Worm (Caenorhabditis elegans) whole organism, late embryonic: ENCODE measurements around the gene nhr-72.
"Not testable (repeated sequence)": the region's sequence is repeated elsewhere in the genome, so short reads cannot be mapped to it uniquely, and the experiment has no call there.

Source experiments
- C38D4.7 ChIP-seq: fragments of 200-800 bp; sonication (Bioruptor generic); optimal IDR thresholded peaks from 2 replicates; lab custom pipeline; 2018; ENCODE audit warnings: mild to moderate bottlenecking, missing genetic modification characterization, moderate library complexity, missing compliant biosample characterization
- F13H6.1 ChIP-seq: sonication (generic microtip); optimal IDR thresholded peaks from 2 replicates; lab custom pipeline; 2016; ENCODE audit warnings: missing genetic modification characterization, missing compliant biosample characterization
- K02D7.2 ChIP-seq: sonication (generic microtip); optimal IDR thresholded peaks from 2 replicates; lab custom pipeline; 2017; ENCODE audit warnings: mild to moderate bottlenecking, missing genetic modification characterization, missing compliant biosample characterization
- K09A11.1 ChIP-seq: sonication (generic microtip); optimal IDR thresholded peaks from 2 replicates; lab custom pipeline; 2017; ENCODE audit warnings: antibody characterized with exemption, mild to moderate bottlenecking, missing genetic modification characterization, missing compliant biosample characterization; ENCODE audit not compliant: insufficient read depth
- ahr-1 ChIP-seq: sonication (generic microtip); optimal IDR thresholded peaks from 2 replicates; lab custom pipeline; 2016; ENCODE audit warnings: missing genetic modification characterization, missing compliant biosample characterization
- ama-1 ChIP-seq: fragments of 150-350 bp; optimal IDR thresholded peaks from 2 replicates; lab custom pipeline; 2014
- ceh-14 ChIP-seq: sonication (generic microtip); optimal IDR thresholded peaks from 2 replicates; lab custom pipeline; 2016; ENCODE audit warnings: missing genotype, missing genetic modification characterization, missing compliant biosample characterization
- ceh-18 ChIP-seq: sonication (generic microtip); optimal IDR thresholded peaks from 2 replicates; lab custom pipeline; 2016; ENCODE audit warnings: missing genetic modification characterization, missing compliant biosample characterization
- ceh-19 ChIP-seq: fragments of 200-800 bp; sonication (Bioruptor generic); optimal IDR thresholded peaks from 2 replicates; lab custom pipeline; 2018; ENCODE audit warnings: mild to moderate bottlenecking, missing genetic modification characterization, missing compliant biosample characterization
- ceh-22 ChIP-seq: sonication (generic microtip); optimal IDR thresholded peaks from 2 replicates; lab custom pipeline; 2017; ENCODE audit warnings: missing biosample characterization, missing genetic modification characterization
- ceh-30 ChIP-seq: fragments of 150-350 bp; optimal IDR thresholded peaks from 2 replicates; lab custom pipeline; 2014; ENCODE audit warnings: missing biosample characterization, missing genetic modification characterization
- ceh-31 ChIP-seq: sonication (generic microtip); optimal IDR thresholded peaks from 2 replicates; lab custom pipeline; 2016; ENCODE audit warnings: missing genetic modification characterization, missing compliant biosample characterization
- ceh-34 ChIP-seq: sonication (generic microtip); optimal IDR thresholded peaks from 2 replicates; lab custom pipeline; 2016; ENCODE audit warnings: mild to moderate bottlenecking, missing genetic modification characterization, missing compliant biosample characterization
- ceh-45 ChIP-seq: fragments of 200-800 bp; sonication (Bioruptor generic); IDR thresholded peaks from 2 replicates; pipeline ENCODE4 v1.3.6; 2022; ENCODE audit warnings: missing genetic modification reagents, missing genetic modification characterization, missing compliant biosample characterization
- ceh-48 ChIP-seq: sonication (generic microtip); optimal IDR thresholded peaks from 2 replicates; lab custom pipeline; 2016; ENCODE audit warnings: missing genetic modification characterization, inconsistent platforms, missing compliant biosample characterization
- elt-2 ChIP-seq: sonication (generic microtip); optimal IDR thresholded peaks from 2 replicates; lab custom pipeline; 2016; ENCODE audit warnings: missing genetic modification reagents, missing genetic modification characterization, missing compliant biosample characterization
- ets-4 ChIP-seq: sonication (generic microtip); optimal IDR thresholded peaks from 2 replicates; lab custom pipeline; 2016; ENCODE audit warnings: missing genetic modification characterization, missing compliant biosample characterization
- eyg-1 ChIP-seq: sonication (generic microtip); optimal IDR thresholded peaks from 2 replicates; lab custom pipeline; 2016; ENCODE audit warnings: missing genotype, missing genetic modification characterization, missing compliant biosample characterization
- fax-1 ChIP-seq: sonication (generic microtip); optimal IDR thresholded peaks from 2 replicates; lab custom pipeline; 2016; ENCODE audit warnings: missing genotype, missing genetic modification characterization, missing compliant biosample characterization
- hlh-30 ChIP-seq: sonication (generic microtip); optimal IDR thresholded peaks from 2 replicates; lab custom pipeline; 2017; ENCODE audit warnings: antibody characterized with exemption, missing genetic modification characterization, missing compliant biosample characterization; ENCODE audit not compliant: insufficient read depth
- hlh-6 ChIP-seq: sonication (generic microtip); optimal IDR thresholded peaks from 2 replicates; lab custom pipeline; 2016; ENCODE audit warnings: missing genotype, missing genetic modification characterization, missing compliant biosample characterization
- hlh-8 ChIP-seq: sonication (generic microtip); optimal IDR thresholded peaks from 2 replicates; lab custom pipeline; 2016; ENCODE audit warnings: missing genotype, missing genetic modification characterization, missing compliant biosample characterization
- lim-6 ChIP-seq: sonication (generic microtip); optimal IDR thresholded peaks from 2 replicates; lab custom pipeline; 2016; ENCODE audit warnings: missing genetic modification characterization, missing compliant biosample characterization
- lin-11 ChIP-seq: fragments of 200-800 bp; sonication (Bioruptor generic); optimal IDR thresholded peaks from 2 replicates; lab custom pipeline; 2018; ENCODE audit warnings: mild to moderate bottlenecking, missing genetic modification characterization, missing compliant biosample characterization
- mec-3 ChIP-seq: sonication (generic microtip); optimal IDR thresholded peaks from 2 replicates; lab custom pipeline; 2016; ENCODE audit warnings: borderline replicate concordance, missing genetic modification characterization, missing compliant biosample characterization
- nfya-1 ChIP-seq: sonication (generic microtip); optimal IDR thresholded peaks from 2 replicates; lab custom pipeline; 2017; ENCODE audit warnings: missing genetic modification characterization, mild to moderate bottlenecking, missing compliant biosample characterization, antibody characterized with exemption, moderate library complexity
- odd-2 ChIP-seq: sonication (generic microtip); optimal IDR thresholded peaks from 2 replicates; lab custom pipeline; 2017; ENCODE audit warnings: antibody characterized with exemption, mild to moderate bottlenecking, missing genetic modification characterization, missing compliant biosample characterization
- pag-3 ChIP-seq: sonication (generic microtip); optimal IDR thresholded peaks from 2 replicates; lab custom pipeline; 2016; ENCODE audit warnings: missing compliant biosample characterization, missing genetic modification characterization, borderline replicate concordance
- pax-1 ChIP-seq: fragments of 150-350 bp; optimal IDR thresholded peaks from 2 replicates; lab custom pipeline; 2014; ENCODE audit warnings: missing biosample characterization, missing genetic modification characterization
- rnt-1 ChIP-seq: sonication (generic microtip); optimal IDR thresholded peaks from 2 replicates; lab custom pipeline; 2016; ENCODE audit warnings: missing genetic modification characterization, missing compliant biosample characterization
- sdc-2 ChIP-seq: sonication (generic microtip); optimal IDR thresholded peaks from 2 replicates; lab custom pipeline; 2016; ENCODE audit warnings: missing genotype, missing genetic modification characterization, missing compliant biosample characterization
- sox-2 ChIP-seq: fragments of 200-800 bp; sonication (Bioruptor generic); IDR thresholded peaks from 2 replicates; pipeline ENCODE4 v1.3.6; 2022; ENCODE audit warnings: missing genetic modification reagents, missing genetic modification characterization, missing compliant biosample characterization
- sox-4 ChIP-seq: sonication (generic microtip); optimal IDR thresholded peaks from 2 replicates; lab custom pipeline; 2017; ENCODE audit warnings: mild to moderate bottlenecking, missing genetic modification characterization, inconsistent platforms, missing compliant biosample characterization
- syd-9 ChIP-seq: sonication (generic microtip); optimal IDR thresholded peaks from 2 replicates; lab custom pipeline; 2016; ENCODE audit warnings: mild to moderate bottlenecking, missing genetic modification characterization, moderate library complexity, missing compliant biosample characterization
- tbx-2 ChIP-seq: sonication (generic microtip); optimal IDR thresholded peaks from 2 replicates; lab custom pipeline; 2016; ENCODE audit warnings: missing genetic modification characterization, missing compliant biosample characterization
- unc-3 ChIP-seq, 2 experiments: fragments of 200-800 bp in 1 of 2; sonication (Bioruptor generic) in 1 of 2; sonication (generic microtip) in 1 of 2; conservative IDR thresholded peaks in 1 of 2; optimal IDR thresholded peaks in 1 of 2; 2 replicates each; pipeline versions ENCODE4 v1.3.6 to Lab custom; 2016 to 2022; ENCODE audit warnings: missing compliant biosample characterization in 2 of 2, missing genetic modification characterization in 2 of 2, missing genetic modification reagents in 1 of 2
- unc-42 ChIP-seq: sonication (generic microtip); optimal IDR thresholded peaks from 2 replicates; lab custom pipeline; 2016; ENCODE audit warnings: missing genotype, missing genetic modification characterization, missing compliant biosample characterization
- unc-55 ChIP-seq: sonication (generic microtip); optimal IDR thresholded peaks from 2 replicates; lab custom pipeline; 2017; ENCODE audit warnings: missing biosample characterization, missing genetic modification reagents, missing genetic modification characterization
- unc-86 ChIP-seq: sonication (generic microtip); optimal IDR thresholded peaks from 2 replicates; lab custom pipeline; 2016; ENCODE audit warnings: missing genetic modification characterization, missing compliant biosample characterization
- zip-5 ChIP-seq: sonication (generic microtip); optimal IDR thresholded peaks from 2 replicates; lab custom pipeline; 2016; ENCODE audit warnings: missing genetic modification characterization, missing compliant biosample characterization
- ztf-16 ChIP-seq: sonication (generic microtip); optimal IDR thresholded peaks from 2 replicates; lab custom pipeline; 2017; ENCODE audit warnings: missing genetic modification characterization, missing compliant biosample characterization

Gene nhr-72

ce11 chrII:3816251-3816849 lies 34.2 kb downstream of the nhr-72 start, which contains the start of gene fbxa-24:
fbxa-24 (plus strand) TSS chrII:3816526.
- not testable (repeated sequence) for TF ChIP-seq unc-3 (GFP tag; conservative IDR thresholded peaks at IDR 0.05; lab: Robert Waterston, UW); unc-3 (tag; optimal IDR thresholded peaks at IDR 0.05; lab: Kevin White, UChicago); hlh-6 (tag; lab: Kevin White, UChicago); odd-2 (tag; lab: Kevin White, UChicago)

ce11 chrII:3815445-3816208 lies 34.9 kb downstream of the nhr-72 start:
- TF ChIP-seq elt-2 (tag; lab: Kevin White, UChicago): peak; percentile 33
- no peak for TF ChIP-seq unc-86
- no peak for TF ChIP-seq K02D7.2 (tag; lab: Kevin White, UChicago)
- no peak for TF ChIP-seq ceh-34
- no peak for TF ChIP-seq ceh-22 (tag; lab: Kevin White, UChicago)
- no peak for TF ChIP-seq ceh-45 (GFP tag; lab: Robert Waterston, UW)
- no peak for TF ChIP-seq hlh-30 (tag; lab: Kevin White, UChicago)

- TF ChIP-seq mec-3 (tag; lab: Kevin White, UChicago) (no peak), ets-4 (tag; lab: Kevin White, UChicago) (no peak), ama-1 (lab: Kevin White, UChicago) (no peak), elt-2 (tag; lab: Kevin White, UChicago) (no peak), C38D4.7 (GFP tag; lab: Kevin White, UChicago) (no peak), F13H6.1 (tag; lab: Kevin White, UChicago) (no peak), ahr-1 (tag; lab: Kevin White, UChicago) (no peak), ceh-14 (no peak), lim-6 (tag; lab: Kevin White, UChicago) (no peak), hlh-8 (tag; lab: Kevin White, UChicago) (no peak), ceh-22 (tag; lab: Kevin White, UChicago) (no peak), fax-1 (tag; lab: Kevin White, UChicago) (no peak), K09A11.1 (no peak), ceh-30 (tag; lab: Kevin White, UChicago) (no peak), syd-9 (tag; lab: Kevin White, UChicago) (no peak)
Measured at ce11 chrII:3811816-3812332, 38.7 kb downstream of the nhr-72 start, which contains the start of gene lido-15. lido-15 (plus strand) TSS chrII:3812282.

- TF ChIP-seq rnt-1: peak; percentile 27
- no peak for TF ChIP-seq odd-2 (tag; lab: Kevin White, UChicago)
- TF ChIP-seq sox-2 (GFP tag; lab: Robert Waterston, UW): no peak
- TF ChIP-seq ceh-14: peak; percentile 11
- peak; percentile 47 for TF ChIP-seq tbx-2
- TF ChIP-seq unc-55: peak; percentile 49
- peak; percentile 15 for TF ChIP-seq unc-42 (tag; lab: Kevin White, UChicago)
- TF ChIP-seq ceh-18 (tag; lab: Kevin White, UChicago): peak; percentile 35
- TF ChIP-seq pax-1: no peak
- TF ChIP-seq nfya-1 (tag; lab: Kevin White, UChicago): peak; percentile 34
Measured at ce11 chrII:3810550-3810949, 40.0 kb downstream of the nhr-72 start.

DNA sequence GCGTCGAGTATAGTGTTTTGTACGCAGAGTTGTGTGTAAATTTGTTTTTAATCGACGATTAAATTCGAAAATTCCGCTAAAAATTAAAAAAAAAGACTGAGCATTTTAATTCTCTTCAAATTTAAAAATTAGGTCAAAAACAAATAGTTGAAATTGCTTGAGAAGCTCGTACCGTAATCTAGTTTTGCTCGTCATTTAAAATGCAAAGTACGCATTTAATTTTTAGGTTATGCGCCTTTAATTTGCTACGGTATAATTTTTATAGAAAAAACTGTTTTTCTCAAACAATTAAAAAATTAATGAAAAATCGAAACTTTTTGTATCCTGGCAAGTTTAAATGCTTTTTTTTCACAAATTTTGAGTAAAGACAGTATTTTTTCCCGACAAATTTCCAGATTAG lies 41.9 kb downstream of the nhr-72 start:
- TF ChIP-seq ceh-48 (tag; lab: Kevin White, UChicago) (no peak), pag-3 (tag; lab: Kevin White, UChicago) (no peak), sdc-2 (tag; lab: Kevin White, UChicago) (no peak), ets-4 (tag; lab: Kevin White, UChicago) (no peak), K02D7.2 (tag; lab: Kevin White, UChicago) (no peak), sox-4 (tag; lab: Kevin White, UChicago) (no peak), unc-3 (GFP tag; conservative IDR thresholded peaks at IDR 0.05; lab: Robert Waterston, UW) (no peak), unc-3 (tag; optimal IDR thresholded peaks at IDR 0.05; lab: Kevin White, UChicago) (no peak), ztf-16 (tag; lab: Kevin White, UChicago) (no peak), K09A11.1 (no peak), ceh-31 (tag; lab: Kevin White, UChicago) (no peak), tbx-2 (no peak), C38D4.7 (GFP tag; lab: Kevin White, UChicago) (no peak), eyg-1 (no peak), ceh-22 (tag; lab: Kevin White, UChicago) (no peak), zip-5 (no peak), lin-11 (tag; lab: Kevin White, UChicago) (no peak), ceh-19 (GFP tag; lab: Kevin White, UChicago) (no peak)
